Fruit fly (Drosophila melanogaster): Measurements from ENCODE around the gene CG6937.

CG6937 gene

DNA sequence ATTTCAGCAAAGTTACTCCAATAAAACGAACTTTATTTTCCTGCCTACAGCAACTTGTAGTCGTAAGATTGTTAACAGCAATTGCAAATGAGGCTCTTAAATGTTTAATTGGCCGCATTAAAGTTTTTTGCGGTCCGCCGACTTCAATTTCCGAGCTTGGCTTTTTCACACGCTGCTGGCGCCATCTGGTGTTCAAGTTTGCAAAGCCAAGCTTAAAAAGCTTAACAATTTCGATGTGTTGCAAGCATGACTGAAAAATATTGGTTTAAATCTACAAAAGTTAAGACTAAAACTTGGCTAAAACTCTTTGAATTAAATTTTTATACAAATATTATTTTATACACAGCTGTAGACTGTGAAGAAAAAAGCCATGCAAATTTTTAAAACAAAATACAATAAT, 19.9 kb upstream of the CG6937 start:
- TF ChIP-seq dsf (GFP tag; optimal IDR thresholded peaks at IDR 0.05; ENCODE audit: borderline replicate concordance), result no peak

DNA sequence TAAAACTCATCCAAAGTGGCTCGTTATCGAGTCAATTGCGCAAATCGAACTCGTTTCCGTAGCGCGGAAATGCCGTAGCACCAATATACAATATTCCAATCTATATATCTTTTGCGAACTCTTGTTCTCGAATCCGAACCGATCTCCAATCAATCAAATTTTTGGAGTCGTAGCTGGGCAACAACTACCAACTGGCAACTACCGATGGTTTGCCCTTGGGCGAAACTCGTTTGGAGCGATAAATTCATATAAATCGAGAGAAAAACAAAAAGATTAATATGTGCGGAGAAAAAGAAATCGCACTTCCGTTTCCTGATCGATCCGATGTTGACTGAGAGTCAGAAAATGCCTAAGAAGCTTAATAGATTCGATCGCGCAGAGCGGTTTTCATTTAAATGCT, 18.8 kb upstream of the CG6937 start:
- TF ChIP-seq Rel (GFP tag; optimal IDR thresholded peaks at IDR 0.05) (no peak), Rel (tag; optimal IDR thresholded peaks at IDR 0.05) (no peak), rgr (GFP tag; optimal IDR thresholded peaks at IDR 0.05) (no peak), Dif (GFP tag; optimal IDR thresholded peaks at IDR 0.05; ENCODE audit: partially characterized antibody) (no peak), CrebA (GFP tag; optimal IDR thresholded peaks at IDR 0.05; ENCODE audit: borderline replicate concordance) (no peak), dmrt93B (GFP tag; optimal IDR thresholded peaks at IDR 0.05) (no peak), psq (GFP tag; optimal IDR thresholded peaks at IDR 0.05) (no peak), sage (GFP tag; optimal IDR thresholded peaks at IDR 0.05) (no peak), Hnf4 (GFP tag; optimal IDR thresholded peaks at IDR 0.05) (no peak), Hr83 (GFP tag; optimal IDR thresholded peaks at IDR 0.05; ENCODE audit: poor library complexity, severe bottlenecking) (no peak), lola (GFP tag; optimal IDR thresholded peaks at IDR 0.05) (no peak), Jra (GFP tag; optimal IDR thresholded peaks at IDR 0.05) (no peak), woc (GFP tag; optimal IDR thresholded peaks at IDR 0.05) (no peak), sv (GFP tag; optimal IDR thresholded peaks at IDR 0.05) (no peak), Abd-B (GFP tag; optimal IDR thresholded peaks at IDR 0.05) (no peak)

DNA sequence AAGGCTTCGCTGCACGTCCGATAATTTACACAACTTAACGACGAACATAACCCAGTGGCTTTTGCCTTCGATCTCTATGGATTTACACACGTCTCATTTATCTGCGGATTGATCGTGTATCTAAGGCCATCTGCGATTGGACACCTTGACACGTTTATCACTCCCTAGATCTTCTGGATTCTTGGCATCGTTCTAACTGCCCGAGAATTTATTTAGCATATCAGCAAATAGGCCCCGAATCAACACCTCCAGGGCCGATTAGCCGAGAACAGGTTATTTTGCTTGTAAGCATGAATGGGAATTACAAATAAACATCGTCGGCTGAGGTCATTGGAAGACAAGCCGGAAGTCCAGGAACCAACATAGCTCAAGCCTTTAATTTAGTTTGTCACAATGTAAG, 16.1 kb upstream of the CG6937 start:
- TF ChIP-seq Hr83 (GFP tag; optimal IDR thresholded peaks at IDR 0.05; ENCODE audit: poor library complexity, severe bottlenecking), result no peak
- no peak for TF ChIP-seq sv (GFP tag; optimal IDR thresholded peaks at IDR 0.05)
- TF ChIP-seq Vsx2 (GFP tag; optimal IDR thresholded peaks at IDR 0.05; ENCODE audit: partially characterized antibody), result no peak
- no peak for TF ChIP-seq psq (GFP tag; optimal IDR thresholded peaks at IDR 0.05)
- no peak for TF ChIP-seq dl (GFP tag; optimal IDR thresholded peaks at IDR 0.05; ENCODE audit: insufficient read depth in 1 of 2, partially characterized antibody in 2 of 2)

DNA sequence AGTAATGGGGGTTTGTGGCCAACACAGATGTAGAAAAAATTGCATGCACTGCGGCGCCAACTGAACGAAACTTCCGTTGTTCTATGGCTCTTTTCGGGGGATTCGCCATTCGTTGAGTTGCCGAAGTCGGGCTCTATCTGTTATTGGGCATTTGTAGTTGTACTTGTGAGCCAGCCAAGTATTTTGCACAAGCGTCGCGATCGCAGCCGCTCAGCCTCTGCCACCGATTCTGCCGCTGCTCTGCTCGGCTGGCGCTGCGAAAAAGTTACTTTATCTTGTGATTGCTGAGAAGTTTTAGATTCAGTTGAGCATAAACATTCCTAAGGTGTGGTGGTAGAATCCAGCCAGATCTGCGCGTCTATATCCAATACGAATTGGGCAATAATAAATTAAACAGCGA, 14.7 kb upstream of the CG6937 start, which contains the start of gene CG33110:
Gene CG33110 (plus strand): TSS at position 301 of the 400 bp plus-strand sequence.
- no peak for TF ChIP-seq br (GFP tag; optimal IDR thresholded peaks at IDR 0.05)
- no peak for TF ChIP-seq sage (GFP tag; optimal IDR thresholded peaks at IDR 0.05)
- TF ChIP-seq brk (GFP tag; optimal IDR thresholded peaks at IDR 0.05), result no peak
- TF ChIP-seq Mio (GFP tag; optimal IDR thresholded peaks at IDR 0.05), result no peak
- no peak for TF ChIP-seq psq (GFP tag; optimal IDR thresholded peaks at IDR 0.05)

DNA sequence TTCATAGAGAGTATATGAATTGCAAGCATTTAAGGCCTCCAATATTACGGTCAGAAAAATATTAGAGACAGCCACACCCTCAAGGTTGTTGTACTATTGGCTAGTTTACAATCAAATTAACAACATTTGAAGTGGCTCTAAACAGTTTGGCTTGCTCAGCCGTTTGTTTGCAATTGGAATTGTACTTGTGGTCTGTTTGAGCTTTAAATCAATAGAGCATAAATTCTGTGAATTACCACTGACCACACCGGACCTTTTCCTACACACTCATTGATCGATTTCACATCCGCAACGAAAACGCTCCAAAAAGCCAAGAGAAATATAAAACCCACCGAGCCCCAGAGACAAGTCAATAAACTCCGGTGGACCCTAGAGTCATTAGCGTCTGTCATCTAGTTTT, 11.0 kb upstream of the CG6937 start:
- TF ChIP-seq brk (GFP tag; optimal IDR thresholded peaks at IDR 0.05) (no peak), Hr83 (GFP tag; optimal IDR thresholded peaks at IDR 0.05; ENCODE audit: poor library complexity, severe bottlenecking) (no peak), Rel (GFP tag; optimal IDR thresholded peaks at IDR 0.05) (no peak), Rel (tag; optimal IDR thresholded peaks at IDR 0.05) (no peak), jim (GFP tag; optimal IDR thresholded peaks at IDR 0.05) (no peak), Mio (GFP tag; optimal IDR thresholded peaks at IDR 0.05) (no peak), Myc (optimal IDR thresholded peaks at IDR 0.05) (no peak), sv (GFP tag; optimal IDR thresholded peaks at IDR 0.05) (no peak), CG9705 (GFP tag; optimal IDR thresholded peaks at IDR 0.05) (no peak)

DNA sequence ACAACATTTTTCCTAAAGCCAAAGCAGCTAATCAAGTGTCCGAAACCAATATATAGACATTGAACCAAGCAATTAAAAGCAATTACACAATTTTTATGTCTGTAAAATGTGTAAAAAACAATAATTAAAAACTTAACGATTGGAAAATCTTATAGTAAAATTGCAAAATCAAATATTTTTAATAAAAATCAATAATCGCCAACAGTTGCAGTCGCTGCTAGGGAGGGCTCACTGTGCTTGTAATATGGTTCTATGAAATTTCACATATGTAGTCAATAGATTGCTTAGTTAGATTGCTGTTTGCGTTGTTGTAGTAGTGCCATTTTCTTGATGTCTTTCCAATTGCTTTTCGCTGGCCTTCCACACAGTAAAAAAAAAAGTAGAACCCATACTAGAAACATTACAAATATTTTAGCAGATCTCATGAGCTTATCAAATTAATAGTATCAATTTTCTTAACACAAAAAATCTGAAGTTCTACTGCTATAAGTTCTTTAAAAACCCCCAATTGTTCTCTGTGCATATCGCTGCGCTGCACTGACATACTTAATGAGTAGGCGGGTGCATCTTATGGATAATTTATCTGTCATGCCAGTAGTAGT, 8.4 kb upstream of the CG6937 start:
- TF ChIP-seq fru (GFP tag; optimal IDR thresholded peaks at IDR 0.05), result no peak
- TF ChIP-seq Mio (GFP tag; optimal IDR thresholded peaks at IDR 0.05), result no peak

DNA sequence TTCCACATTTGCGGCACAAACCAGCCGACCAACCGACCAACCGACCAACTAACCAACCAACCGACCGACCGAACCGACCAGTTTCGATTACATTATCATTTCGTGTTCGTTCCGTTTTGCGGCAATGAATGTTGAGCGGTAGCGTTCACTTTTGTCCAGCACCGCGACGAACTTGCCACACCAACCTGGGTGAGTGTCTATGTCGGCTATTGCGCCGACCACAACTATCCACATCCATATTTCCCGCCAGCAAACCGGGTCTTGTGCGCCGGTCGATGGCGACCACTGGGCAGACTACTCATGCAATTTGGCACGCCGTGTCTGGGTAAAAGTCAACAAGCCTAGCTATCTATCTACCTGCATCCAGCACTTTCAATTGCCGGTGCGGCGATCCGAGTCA, 7.6 kb upstream of the CG6937 start:
- TF ChIP-seq Dfd (GFP tag; optimal IDR thresholded peaks at IDR 0.05) (no peak), sv (GFP tag; optimal IDR thresholded peaks at IDR 0.05) (no peak), psq (GFP tag; optimal IDR thresholded peaks at IDR 0.05) (no peak), h (GFP tag; optimal IDR thresholded peaks at IDR 0.05) (no peak), CG9705 (GFP tag; optimal IDR thresholded peaks at IDR 0.05) (no peak), Rel (GFP tag; optimal IDR thresholded peaks at IDR 0.05) (no peak), Rel (tag; optimal IDR thresholded peaks at IDR 0.05) (no peak), dl (GFP tag; optimal IDR thresholded peaks at IDR 0.05; ENCODE audit: insufficient read depth in 1 of 2, partially characterized antibody in 2 of 2) (no peak), dmrt93B (GFP tag; optimal IDR thresholded peaks at IDR 0.05) (no peak), Mio (GFP tag; optimal IDR thresholded peaks at IDR 0.05) (no peak), GATAd (GFP tag; optimal IDR thresholded peaks at IDR 0.05) (no peak), dsf (GFP tag; optimal IDR thresholded peaks at IDR 0.05; ENCODE audit: borderline replicate concordance) (no peak), Myc (optimal IDR thresholded peaks at IDR 0.05) (no peak)

Data from whole organism, wandering third instar larva.